Fruit fly (Drosophila melanogaster): ENCODE results near the gene Pdf.

dm6 chr3R:26409780-26410179 is 46.2 kb downstream of the Pdf start:
- no peak for TF ChIP-seq Lpt (GFP tag; optimal IDR thresholded peaks at IDR 0.05)
- no peak for TF ChIP-seq zen2 (GFP tag; IDR thresholded peaks at IDR 0.05; ENCODE audit: partially characterized antibody)
- no peak for TF ChIP-seq CG7556 (GFP tag; optimal IDR thresholded peaks at IDR 0.05)
- TF ChIP-seq CG3065 (GFP tag; optimal IDR thresholded peaks at IDR 0.05) = no peak
- no peak for TF ChIP-seq toy (GFP tag; IDR thresholded peaks at IDR 0.05)
- no peak for TF ChIP-seq zen (tag; optimal IDR thresholded peaks at IDR 0.05)
- no peak for TF ChIP-seq CG13424 (tag; optimal IDR thresholded peaks at IDR 0.05)
- no peak for TF ChIP-seq CG13775 (GFP tag; optimal IDR thresholded peaks at IDR 0.05)

All from whole organism, embryonic.